Worm (Caenorhabditis elegans) whole organism, late embryonic: ENCODE measurements around the gene cuc-1.

Source experiments
- ama-1 ChIP-seq: fragments of 150-350 bp; optimal IDR thresholded peaks from 2 replicates; lab custom pipeline; 2014
- ceh-6 ChIP-seq: fragments of 200-800 bp; sonication (Bioruptor generic); optimal IDR thresholded peaks from 2 replicates; lab custom pipeline; 2018; ENCODE audit warnings: mild to moderate bottlenecking, missing genetic modification characterization, missing compliant biosample characterization
- elt-2 ChIP-seq: sonication (generic microtip); optimal IDR thresholded peaks from 2 replicates; lab custom pipeline; 2016; ENCODE audit warnings: missing genetic modification reagents, missing genetic modification characterization, missing compliant biosample characterization
- elt-4 ChIP-seq: sonication (generic microtip); optimal IDR thresholded peaks from 2 replicates; lab custom pipeline; 2016; ENCODE audit warnings: missing genetic modification characterization, missing compliant biosample characterization
- fkh-10 ChIP-seq: fragments of 150-350 bp; optimal IDR thresholded peaks from 2 replicates; lab custom pipeline; 2014; ENCODE audit warnings: missing biosample characterization, missing genetic modification reagents, missing genetic modification characterization
- hlh-6 ChIP-seq: sonication (generic microtip); optimal IDR thresholded peaks from 2 replicates; lab custom pipeline; 2016; ENCODE audit warnings: missing genotype, missing genetic modification characterization, missing compliant biosample characterization
- mec-3 ChIP-seq: sonication (generic microtip); optimal IDR thresholded peaks from 2 replicates; lab custom pipeline; 2016; ENCODE audit warnings: borderline replicate concordance, missing genetic modification characterization, missing compliant biosample characterization
- nfya-1 ChIP-seq: sonication (generic microtip); optimal IDR thresholded peaks from 2 replicates; lab custom pipeline; 2017; ENCODE audit warnings: missing genetic modification characterization, mild to moderate bottlenecking, missing compliant biosample characterization, antibody characterized with exemption, moderate library complexity
- nhr-11 ChIP-seq: fragments of 150-350 bp; optimal IDR thresholded peaks from 2 replicates; lab custom pipeline; 2014; ENCODE audit warnings: missing biosample characterization, missing genetic modification characterization
- npax-4 ChIP-seq: sonication (generic microtip); optimal IDR thresholded peaks from 2 replicates; lab custom pipeline; 2016; ENCODE audit warnings: missing genetic modification characterization, missing compliant biosample characterization
- pqm-1 ChIP-seq: sonication (generic microtip); optimal IDR thresholded peaks from 2 replicates; lab custom pipeline; 2016; ENCODE audit warnings: missing genetic modification characterization, missing compliant biosample characterization
- rnt-1 ChIP-seq: sonication (generic microtip); optimal IDR thresholded peaks from 2 replicates; lab custom pipeline; 2016; ENCODE audit warnings: missing genetic modification characterization, missing compliant biosample characterization
- sdc-2 ChIP-seq: sonication (generic microtip); optimal IDR thresholded peaks from 2 replicates; lab custom pipeline; 2016; ENCODE audit warnings: missing genotype, missing genetic modification characterization, missing compliant biosample characterization
- unc-86 ChIP-seq: sonication (generic microtip); optimal IDR thresholded peaks from 2 replicates; lab custom pipeline; 2016; ENCODE audit warnings: missing genetic modification characterization, missing compliant biosample characterization

ce11 chrIII:7884863-7885262 is 24.1 kb upstream of the cuc-1 start, which contains the start of gene ZK688.11:
- no peak for TF ChIP-seq sdc-2 (tag; lab: Kevin White, UChicago)
- no peak for TF ChIP-seq ama-1 (lab: Kevin White, UChicago)
- no peak for TF ChIP-seq nhr-11
- TF ChIP-seq nfya-1 (tag; lab: Kevin White, UChicago): no peak
- no peak for TF ChIP-seq elt-4 (tag; lab: Kevin White, UChicago)
- TF ChIP-seq hlh-6: no peak
- TF ChIP-seq unc-86 (tag; lab: Kevin White, UChicago): no peak
- TF ChIP-seq npax-4 (tag; lab: Kevin White, UChicago): no peak
- no peak for TF ChIP-seq elt-2
- TF ChIP-seq fkh-10 (GFP tag; lab: Kevin White, UChicago): no peak
- no peak for TF ChIP-seq rnt-1
- TF ChIP-seq ceh-6 (GFP tag; lab: Kevin White, UChicago): no peak
- no peak for TF ChIP-seq pqm-1 (tag; lab: Kevin White, UChicago)
- TF ChIP-seq mec-3 (tag; lab: Kevin White, UChicago): no peak
